Worm (Caenorhabditis elegans): ENCODE results near the gene Y70G10A.3.

- TF ChIP-seq nhr-48 (tag; optimal IDR thresholded peaks at IDR 0.05), result no peak
- TF ChIP-seq unc-130 (GFP tag; optimal IDR thresholded peaks at IDR 0.05), result no peak
- TF ChIP-seq skn-1 (tag; optimal IDR thresholded peaks at IDR 0.05), result no peak
- TF ChIP-seq vab-7 (GFP tag; IDR thresholded peaks at IDR 0.05), result no peak
These were observed 39.9 kb upstream of the Y70G10A.3 start, which contains the start of gene T20G5.8 for ce11 chrIII:10199052-10199451.

Measured in whole organism, L4 larva.